In the genomic region with DNA sequence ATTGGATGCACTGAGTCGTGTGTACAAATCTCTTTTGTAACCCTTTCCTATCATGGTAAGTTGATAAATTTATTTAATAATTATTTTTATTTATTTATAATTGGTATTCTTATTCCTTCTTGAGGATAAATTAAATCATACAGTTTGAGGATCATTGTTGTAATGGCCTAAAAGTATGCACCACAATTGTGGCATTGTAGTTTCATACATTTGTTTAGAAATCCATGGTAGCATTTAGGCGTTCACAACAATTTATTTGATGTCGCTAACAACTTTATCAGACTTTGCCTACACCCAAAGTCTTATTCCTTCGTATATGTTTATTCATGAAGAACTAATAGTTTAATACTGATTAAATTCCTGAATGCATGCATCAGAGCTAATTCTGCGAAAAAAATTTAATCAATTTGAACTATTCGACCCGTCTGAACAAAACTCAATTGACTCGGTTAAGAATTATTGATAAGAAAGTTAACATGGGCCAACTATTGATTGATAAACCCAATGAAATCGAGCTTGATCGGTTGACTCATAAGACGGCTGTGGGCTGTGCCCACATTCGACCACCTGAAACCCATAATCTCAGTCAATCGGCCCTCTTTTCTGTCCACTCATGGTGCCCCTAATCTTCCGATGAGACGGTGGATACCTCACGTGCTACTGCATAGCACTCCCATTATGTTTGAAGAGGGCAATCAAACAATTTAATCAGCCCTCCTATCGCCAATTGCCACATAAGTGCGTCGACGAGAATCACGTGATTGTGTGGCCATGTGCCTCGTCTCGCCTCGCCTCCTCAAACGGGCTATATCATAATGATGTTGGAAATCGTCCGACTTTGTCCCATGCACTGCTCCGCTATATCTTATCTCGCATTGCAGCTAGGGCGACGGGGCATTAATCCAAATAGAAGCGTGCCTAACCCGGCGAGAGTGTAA, we compare ENCODE assay signal across 5 fruit fly cellular contexts.
TF ChIP-seq lines count a peak whose summit lies in the region.

No protein-coding gene starts in this region.

- TF ChIP-seq CTCF in whole organism, embryonic (GFP tag; optimal IDR thresholded peaks at IDR 0.05; lab: Kevin White, UChicago), result no peak

TF ChIP-seq in whole organism, adult, 20 proteins besides CTCF, POLR2A, EP300 and RAD21:
- TF ChIP-seq Clk (GFP tag; optimal IDR thresholded peaks at IDR 0.05; lab: Kevin White, UChicago) (no peak), cnc (optimal IDR thresholded peaks at IDR 0.05; lab: Kevin White, UChicago) (peak in 1 of 2 experiments; percentile 47), tj (GFP tag; optimal IDR thresholded peaks at IDR 0.05; lab: Kevin White, UChicago) (no peak), CG33017 (tag; optimal IDR thresholded peaks at IDR 0.05; lab: Kevin White, UChicago) (peak; percentile 8), kay (GFP tag; lab: Kevin White, UChicago; ENCODE audit: borderline replicate concordance) (peak; percentile 73), cic (GFP tag; optimal IDR thresholded peaks at IDR 0.05; lab: Kevin White, UChicago) (peak; percentile 59), CG12768 (GFP tag; optimal IDR thresholded peaks at IDR 0.05; lab: Kevin White, UChicago) (peak; percentile 23)
TF ChIP-seq in whole organism, adult: peak in this region for 5.

TF ChIP-seq in whole organism, embryonic, 481 proteins besides CTCF, POLR2A, EP300 and RAD21 (continues in another document):
- TF ChIP-seq Pdp1 (GFP tag; optimal IDR thresholded peaks at IDR 0.05; lab: Kevin White, UChicago), result peak in 1 of 2 experiments; percentile 35
- peak; percentile 34 for TF ChIP-seq CG9727 (GFP tag; optimal IDR thresholded peaks at IDR 0.05; lab: Kevin White, UChicago)
- no peak for TF ChIP-seq disco-r (GFP tag; optimal IDR thresholded peaks at IDR 0.05; lab: Kevin White, UChicago)
- TF ChIP-seq Asciz (GFP tag; optimal IDR thresholded peaks at IDR 0.05; lab: Kevin White, UChicago), result peak; percentile 23
- 0 out of 2 replicates have a peak, but pooled peaks have one; percentile 24 for TF ChIP-seq ara (GFP tag; IDR thresholded peaks at IDR 0.05; lab: Robert Waterston, UW)
- TF ChIP-seq crol (GFP tag; IDR thresholded peaks at IDR 0.05; lab: Robert Waterston, UW), result peak; percentile 60
- TF ChIP-seq dm (GFP tag; optimal IDR thresholded peaks at IDR 0.05; lab: Kevin White, UChicago), result peak; percentile 15
- peak; percentile 22 for TF ChIP-seq CG6813 (GFP tag; optimal IDR thresholded peaks at IDR 0.05; lab: Kevin White, UChicago)
- TF ChIP-seq Kr (GFP tag; optimal IDR thresholded peaks at IDR 0.05; lab: Kevin White, UChicago), result peak; percentile 16
- TF ChIP-seq CG5180 (GFP tag; optimal IDR thresholded peaks at IDR 0.05; lab: Kevin White, UChicago), result peak; percentile 42
- TF ChIP-seq org-1 (GFP tag; optimal IDR thresholded peaks at IDR 0.05; lab: Kevin White, UChicago), result peak; percentile 39
- TF ChIP-seq slou (GFP tag; optimal IDR thresholded peaks at IDR 0.05; lab: Kevin White, UChicago), result no peak
- TF ChIP-seq seq (GFP tag; IDR thresholded peaks at IDR 0.05; lab: Robert Waterston, UW), result no peak
- no peak for TF ChIP-seq CG4617 (GFP tag; optimal IDR thresholded peaks at IDR 0.05; lab: Kevin White, UChicago; ENCODE audit: borderline replicate concordance)
- no peak for TF ChIP-seq Rfx (GFP tag; IDR thresholded peaks at IDR 0.05; lab: Robert Waterston, UW)
- TF ChIP-seq bbx (GFP tag; IDR thresholded peaks at IDR 0.05; lab: Robert Waterston, UW; ENCODE audit: partially characterized antibody), result no peak
- peak; percentile 22 for TF ChIP-seq BtbVII (GFP tag; optimal IDR thresholded peaks at IDR 0.05; lab: Kevin White, UChicago)

TF ChIP-seq in whole organism, prepupa, 60 proteins besides CTCF, POLR2A, EP300 and RAD21 (continues in another document):
- TF ChIP-seq CG7368 (GFP tag; optimal IDR thresholded peaks at IDR 0.05; lab: Kevin White, UChicago) (no peak), ss (GFP tag; optimal IDR thresholded peaks at IDR 0.05; lab: Kevin White, UChicago) (no peak), fd85E (GFP tag; optimal IDR thresholded peaks at IDR 0.05; lab: Kevin White, UChicago) (no peak), Hr4 (GFP tag; optimal IDR thresholded peaks at IDR 0.05; lab: Kevin White, UChicago) (no peak), fkh (GFP tag; optimal IDR thresholded peaks at IDR 0.05; lab: Kevin White, UChicago) (peak; percentile 63), CG6792 (GFP tag; optimal IDR thresholded peaks at IDR 0.05; lab: Kevin White, UChicago) (no peak), eg (GFP tag; IDR thresholded peaks at IDR 0.05; lab: Robert Waterston, UW) (peak; percentile 42; the same call in 1 of the 3 replicates), spab (GFP tag; optimal IDR thresholded peaks at IDR 0.05; lab: Kevin White, UChicago) (no peak), CG8119 (GFP tag; IDR thresholded peaks at IDR 0.05; lab: Robert Waterston, UW) (no peak), Met (GFP tag; optimal IDR thresholded peaks at IDR 0.05; lab: Kevin White, UChicago) (no peak), vri (GFP tag; optimal IDR thresholded peaks at IDR 0.05; lab: Kevin White, UChicago) (no peak), CG6854 (GFP tag; optimal IDR thresholded peaks at IDR 0.05; lab: Kevin White, UChicago) (no peak), Ets21C (GFP tag; optimal IDR thresholded peaks at IDR 0.05; lab: Kevin White, UChicago) (no peak), CG6276 (GFP tag; optimal IDR thresholded peaks at IDR 0.05; lab: Kevin White, UChicago) (peak; percentile 1), dac (GFP tag; optimal IDR thresholded peaks at IDR 0.05; lab: Kevin White, UChicago) (no peak), svp (GFP tag; lab: Kevin White, UChicago) (peak; percentile 70), achi (GFP tag; optimal IDR thresholded peaks at IDR 0.05; lab: Kevin White, UChicago) (no peak), CG3919 (GFP tag; optimal IDR thresholded peaks at IDR 0.05; lab: Kevin White, UChicago) (no peak), CG4318 (GFP tag; optimal IDR thresholded peaks at IDR 0.05; lab: Kevin White, UChicago) (no peak), CG6163 (GFP tag; IDR thresholded peaks at IDR 0.05; lab: Robert Waterston, UW) (peak; percentile 62)

TF ChIP-seq in whole organism, pupa, 21 proteins besides CTCF, POLR2A, EP300 and RAD21:
- TF ChIP-seq Ets98B (GFP tag; IDR thresholded peaks at IDR 0.05; lab: Robert Waterston, UW) (peak; percentile 21; the same call in 1 of the 2 replicates), CG12605 (GFP tag; IDR thresholded peaks at IDR 0.05; lab: Robert Waterston, UW) (no peak), CG32121 (GFP tag; IDR thresholded peaks at IDR 0.05; lab: Robert Waterston, UW) (0 out of 2 replicates have a peak, but pooled peaks have one; percentile 12), CG8301 (tag; optimal IDR thresholded peaks at IDR 0.05; lab: Kevin White, UChicago) (no peak), CG4496 (GFP tag; IDR thresholded peaks at IDR 0.05; lab: Robert Waterston, UW) (peak; percentile 37; the same call in 1 of the 3 replicates), CG34367 (tag; optimal IDR thresholded peaks at IDR 0.05; lab: Kevin White, UChicago) (no peak), EcR (GFP tag; optimal IDR thresholded peaks at IDR 0.05; lab: Kevin White, UChicago) (no peak), rn (GFP tag; IDR thresholded peaks at IDR 0.05; lab: Robert Waterston, UW) (no peak)

TF ChIP-seq in whole organism, wandering third instar larva, 38 proteins besides CTCF, POLR2A, EP300 and RAD21:
- TF ChIP-seq woc (GFP tag; optimal IDR thresholded peaks at IDR 0.05; lab: Kevin White, UChicago), result no peak
- TF ChIP-seq Hr83 (GFP tag; optimal IDR thresholded peaks at IDR 0.05; lab: Kevin White, UChicago; ENCODE audit: poor library complexity, severe bottlenecking), result no peak
- TF ChIP-seq psq (GFP tag; optimal IDR thresholded peaks at IDR 0.05; lab: Kevin White, UChicago), result no peak
- TF ChIP-seq sage (GFP tag; optimal IDR thresholded peaks at IDR 0.05; lab: Kevin White, UChicago), result no peak
- TF ChIP-seq CG32264 (GFP tag; optimal IDR thresholded peaks at IDR 0.05; lab: Kevin White, UChicago), result no peak
- no peak for TF ChIP-seq usp (GFP tag; optimal IDR thresholded peaks at IDR 0.05; lab: Kevin White, UChicago)
- no peak for TF ChIP-seq OdsH (GFP tag; optimal IDR thresholded peaks at IDR 0.05; lab: Kevin White, UChicago)
- TF ChIP-seq CrebA (GFP tag; optimal IDR thresholded peaks at IDR 0.05; lab: Kevin White, UChicago; ENCODE audit: borderline replicate concordance), result no peak
- TF ChIP-seq Jra (GFP tag; optimal IDR thresholded peaks at IDR 0.05; lab: Kevin White, UChicago), result no peak
- peak; percentile 61 for TF ChIP-seq h (GFP tag; optimal IDR thresholded peaks at IDR 0.05; lab: Kevin White, UChicago)
- peak; percentile 58 for TF ChIP-seq Vsx2 (GFP tag; optimal IDR thresholded peaks at IDR 0.05; lab: Kevin White, UChicago; ENCODE audit: partially characterized antibody)
- TF ChIP-seq sv (GFP tag; optimal IDR thresholded peaks at IDR 0.05; lab: Kevin White, UChicago), result no peak
- TF ChIP-seq br (GFP tag; optimal IDR thresholded peaks at IDR 0.05; lab: Kevin White, UChicago), result no peak
- TF ChIP-seq HLH106 (tag; optimal IDR thresholded peaks at IDR 0.05; lab: Kevin White, UChicago), result no peak
- TF ChIP-seq jim (GFP tag; optimal IDR thresholded peaks at IDR 0.05; lab: Kevin White, UChicago), result no peak
- no peak for TF ChIP-seq Rel (GFP tag; optimal IDR thresholded peaks at IDR 0.05; lab: Kevin White, UChicago)
- TF ChIP-seq Rel (tag; optimal IDR thresholded peaks at IDR 0.05; lab: Kevin White, UChicago), result no peak
- TF ChIP-seq GATAd (GFP tag; optimal IDR thresholded peaks at IDR 0.05; lab: Kevin White, UChicago), result no peak
- TF ChIP-seq Myc (optimal IDR thresholded peaks at IDR 0.05; lab: Kevin White, UChicago), result peak; percentile 95
- no peak for TF ChIP-seq fru (GFP tag; optimal IDR thresholded peaks at IDR 0.05; lab: Kevin White, UChicago)
- peak; percentile 41 for TF ChIP-seq N (GFP tag; optimal IDR thresholded peaks at IDR 0.05; lab: Kevin White, UChicago)
- no peak for TF ChIP-seq tai (GFP tag; optimal IDR thresholded peaks at IDR 0.05; lab: Kevin White, UChicago)
- TF ChIP-seq foxo (GFP tag; optimal IDR thresholded peaks at IDR 0.05; lab: Kevin White, UChicago), result no peak
- TF ChIP-seq dsf (GFP tag; optimal IDR thresholded peaks at IDR 0.05; lab: Kevin White, UChicago; ENCODE audit: borderline replicate concordance), result no peak
- TF ChIP-seq brk (GFP tag; optimal IDR thresholded peaks at IDR 0.05; lab: Kevin White, UChicago), result no peak
- TF ChIP-seq Hnf4 (GFP tag; optimal IDR thresholded peaks at IDR 0.05; lab: Kevin White, UChicago), result no peak
- TF ChIP-seq Sp1 (GFP tag; optimal IDR thresholded peaks at IDR 0.05; lab: Kevin White, UChicago), result no peak
- no peak for TF ChIP-seq Mio (GFP tag; optimal IDR thresholded peaks at IDR 0.05; lab: Kevin White, UChicago)
- TF ChIP-seq dmrt93B (GFP tag; optimal IDR thresholded peaks at IDR 0.05; lab: Kevin White, UChicago), result no peak
- TF ChIP-seq dl (GFP tag; optimal IDR thresholded peaks at IDR 0.05; lab: Kevin White, UChicago; ENCODE audit: insufficient read depth in 1 of 2, partially characterized antibody in 2 of 2), result no peak
